Worm (Caenorhabditis elegans): Measurements from ENCODE around the gene F15H10.10.

The F15H10.10 gene

ce11 chrV:10393708-10394107 is 23.1 kb downstream of the F15H10.10 start:
- no peak for TF ChIP-seq lin-39 (tag; optimal IDR thresholded peaks at IDR 0.05)
- TF ChIP-seq Y55F3AM.14 (GFP tag; optimal IDR thresholded peaks at IDR 0.05) = peak; percentile 74

DNA sequence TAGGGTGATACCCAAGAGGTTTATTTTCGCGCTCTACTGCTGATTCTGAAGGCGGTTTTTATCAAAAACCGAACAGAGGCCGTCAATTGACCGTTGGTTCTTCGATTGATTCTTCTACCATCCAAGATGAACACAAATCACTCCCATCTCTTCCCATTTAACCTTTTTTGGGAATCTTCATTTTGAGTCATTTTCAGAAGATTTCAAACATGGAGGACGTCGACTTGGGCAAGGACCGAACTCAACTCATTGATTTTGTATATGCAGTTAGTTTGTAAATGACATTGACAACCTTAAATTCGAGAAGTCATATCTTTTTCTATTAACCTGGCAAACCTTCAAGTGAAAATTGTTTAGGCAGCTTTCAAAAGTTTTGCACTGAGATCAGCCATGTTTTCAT is 28.5 kb downstream of the F15H10.10 start, which contains the start of gene AC3.5:
AC3.5 (plus strand) TSS at position 210 of the 400 bp plus-strand sequence.
- no peak for TF ChIP-seq C34F6.9 (tag; optimal IDR thresholded peaks at IDR 0.05)
- TF ChIP-seq nhr-21 (tag; optimal IDR thresholded peaks at IDR 0.05) = peak; percentile 13
- TF ChIP-seq fos-1 (tag; optimal IDR thresholded peaks at IDR 0.05) = peak; percentile 8
- no peak for TF ChIP-seq sma-3 (GFP tag; optimal IDR thresholded peaks at IDR 0.05)
- TF ChIP-seq ztf-11 (tag; optimal IDR thresholded peaks at IDR 0.05) = no peak
- no peak for TF ChIP-seq Y55F3AM.14 (GFP tag; optimal IDR thresholded peaks at IDR 0.05)
- TF ChIP-seq nhr-25 (tag; optimal IDR thresholded peaks at IDR 0.05) = no peak
- TF ChIP-seq nhr-77 (tag; optimal IDR thresholded peaks at IDR 0.05) = no peak
- no peak for TF ChIP-seq crh-2 (tag; optimal IDR thresholded peaks at IDR 0.05)
- no peak for TF ChIP-seq lin-11 (tag; optimal IDR thresholded peaks at IDR 0.05)

ce11 chrV:10387412-10387811 is 29.4 kb downstream of the F15H10.10 start:
- TF ChIP-seq fos-1 (tag; optimal IDR thresholded peaks at IDR 0.05) = no peak
- no peak for TF ChIP-seq blmp-1 (tag; optimal IDR thresholded peaks at IDR 0.05; ENCODE audit: insufficient read depth)
- TF ChIP-seq mdl-1 (tag; optimal IDR thresholded peaks at IDR 0.05) = no peak
- no peak for TF ChIP-seq ama-1 (optimal IDR thresholded peaks at IDR 0.05)
- TF ChIP-seq F13H6.1 (tag; optimal IDR thresholded peaks at IDR 0.05) = no peak
- TF ChIP-seq egl-27 (tag; optimal IDR thresholded peaks at IDR 0.05) = no peak
- no peak for TF ChIP-seq snpc-4 (tag; optimal IDR thresholded peaks at IDR 0.05)
- no peak for TF ChIP-seq sma-3 (GFP tag; optimal IDR thresholded peaks at IDR 0.05)
- TF ChIP-seq alr-1 (tag; optimal IDR thresholded peaks at IDR 0.05) = no peak
- no peak for TF ChIP-seq zag-1 (tag; optimal IDR thresholded peaks at IDR 0.05)
- no peak for TF ChIP-seq gmeb-1 (tag; optimal IDR thresholded peaks at IDR 0.05)

ce11 chrV:10383950-10384349 is 32.9 kb downstream of the F15H10.10 start, which contains the start of gene spe-10:
Gene spe-10 (plus strand): TSS chrV:10384250.
- no peak for TF ChIP-seq nhr-12 (tag; optimal IDR thresholded peaks at IDR 0.05)
- no peak for TF ChIP-seq nhr-77 (tag; optimal IDR thresholded peaks at IDR 0.05)
- TF ChIP-seq ceh-82 (tag; optimal IDR thresholded peaks at IDR 0.05) = no peak
- no peak for TF ChIP-seq ztf-4 (tag; optimal IDR thresholded peaks at IDR 0.05)
- TF ChIP-seq F13H6.1 (tag; optimal IDR thresholded peaks at IDR 0.05) = no peak

ce11 chrV:10382142-10382541 is 34.7 kb downstream of the F15H10.10 start, which contains the start of gene pqn-2:
Gene pqn-2 (plus strand): TSS chrV:10382442.
- TF ChIP-seq fos-1 (tag; optimal IDR thresholded peaks at IDR 0.05) = no peak
- TF ChIP-seq blmp-1 (tag; optimal IDR thresholded peaks at IDR 0.05; ENCODE audit: insufficient read depth) = no peak
- no peak for TF ChIP-seq nhr-10 (tag; optimal IDR thresholded peaks at IDR 0.05)
- TF ChIP-seq aly-2 (tag; optimal IDR thresholded peaks at IDR 0.05) = no peak
- TF ChIP-seq nhr-237 (tag; optimal IDR thresholded peaks at IDR 0.05) = no peak
- no peak for TF ChIP-seq unc-55 (GFP tag; optimal IDR thresholded peaks at IDR 0.05)
- no peak for TF ChIP-seq Y55F3AM.14 (GFP tag; optimal IDR thresholded peaks at IDR 0.05)
- TF ChIP-seq nhr-6 (tag; optimal IDR thresholded peaks at IDR 0.05) = no peak
- TF ChIP-seq nhr-129 (tag; optimal IDR thresholded peaks at IDR 0.05) = no peak

ce11 chrV:10381726-10382125 is 35.1 kb downstream of the F15H10.10 start, which contains the start of gene abu-1:
Gene abu-1 (minus strand): TSS chrV:10381826.
- TF ChIP-seq nhr-6 (tag; optimal IDR thresholded peaks at IDR 0.05) = no peak

DNA sequence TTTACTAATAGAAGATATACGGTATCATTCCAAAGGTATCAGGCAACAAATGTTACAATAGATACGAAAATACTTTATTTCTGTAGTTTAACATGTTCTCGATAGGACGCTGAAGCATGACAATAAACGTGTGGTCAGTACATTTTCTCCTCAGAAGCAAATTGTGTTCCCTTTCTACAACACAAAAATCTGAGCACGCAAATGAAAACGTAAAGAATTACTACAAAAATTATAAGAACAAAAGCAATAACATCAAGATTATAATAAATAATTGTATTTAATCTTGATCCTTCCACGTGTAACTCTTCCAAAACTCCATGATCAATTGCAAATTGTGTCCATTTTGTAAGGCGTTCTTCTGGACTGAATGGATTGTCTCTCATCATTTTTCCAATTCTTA is 37.1 kb downstream of the F15H10.10 start:
- TF ChIP-seq C34F6.9 (tag; optimal IDR thresholded peaks at IDR 0.05) = no peak

DNA sequence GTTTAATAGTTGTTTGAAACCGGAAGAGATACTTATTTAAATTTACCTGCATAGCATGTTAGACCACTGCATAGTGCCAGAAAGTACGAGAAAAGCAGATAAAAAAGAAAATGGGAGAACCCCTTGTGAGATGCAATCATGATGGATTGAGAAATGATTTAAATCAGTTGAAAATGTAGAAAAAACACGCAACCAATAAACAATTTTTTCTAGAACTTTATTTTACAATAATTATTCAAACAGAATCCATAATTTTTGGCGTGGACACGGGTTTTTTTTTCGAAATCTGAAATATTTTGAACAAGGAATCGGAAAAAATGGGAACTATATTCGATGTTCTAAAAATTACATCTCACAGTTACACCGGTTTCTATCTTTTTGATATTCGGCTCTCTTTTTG is 37.5 kb downstream of the F15H10.10 start, which contains the start of gene AC3.12:
AC3.12 (minus strand) TSS at position 101 of the 400 bp plus-strand sequence.
- no peak for TF ChIP-seq alr-1 (tag; optimal IDR thresholded peaks at IDR 0.05)
- no peak for TF ChIP-seq crh-2 (tag; optimal IDR thresholded peaks at IDR 0.05)
- TF ChIP-seq dmd-4 (tag; optimal IDR thresholded peaks at IDR 0.05) = no peak
- no peak for TF ChIP-seq nhr-11 (tag; optimal IDR thresholded peaks at IDR 0.05)
- TF ChIP-seq gmeb-1 (tag; optimal IDR thresholded peaks at IDR 0.05) = no peak
- TF ChIP-seq nhr-6 (tag; optimal IDR thresholded peaks at IDR 0.05) = no peak
- TF ChIP-seq nhr-23 (tag; optimal IDR thresholded peaks at IDR 0.05) = no peak
- no peak for TF ChIP-seq skn-1 (tag; optimal IDR thresholded peaks at IDR 0.05)
